Worm (Caenorhabditis elegans): ENCODE results near the gene cox-6A.
"Not testable (repeated sequence)": the region's sequence is repeated elsewhere in the genome, so short reads cannot be mapped to it uniquely, and the experiment has no call there.

Gene cox-6A

DNA sequence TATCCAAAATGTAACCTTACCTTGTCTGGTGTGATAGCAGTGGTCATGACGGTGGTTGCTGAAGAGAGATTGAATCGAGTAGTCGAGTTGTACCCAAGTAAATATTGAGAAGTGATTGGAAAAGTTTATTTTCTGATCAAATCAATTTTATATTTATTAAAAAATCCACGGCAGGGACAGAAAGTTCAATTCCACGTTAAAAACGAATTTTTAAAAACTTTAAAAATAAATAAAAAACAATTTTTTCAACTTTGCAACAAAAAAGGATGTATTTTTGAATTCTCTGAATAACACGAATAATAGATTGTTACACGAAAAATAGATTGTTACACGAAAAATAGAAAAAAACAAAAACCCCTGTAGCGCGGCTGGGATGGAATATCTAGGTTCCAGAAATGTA, 25.8 kb upstream of the cox-6A start, which contains the start of gene C45G9.9:
C45G9.9 (minus strand) TSS at position 101 of the 400 bp plus-strand sequence.
- not testable (repeated sequence) for TF ChIP-seq mab-9 (GFP tag; IDR thresholded peaks at IDR 0.05); nhr-90 (tag; optimal IDR thresholded peaks at IDR 0.05; ENCODE audit: poor library complexity); nhr-77 (tag; optimal IDR thresholded peaks at IDR 0.05)

DNA sequence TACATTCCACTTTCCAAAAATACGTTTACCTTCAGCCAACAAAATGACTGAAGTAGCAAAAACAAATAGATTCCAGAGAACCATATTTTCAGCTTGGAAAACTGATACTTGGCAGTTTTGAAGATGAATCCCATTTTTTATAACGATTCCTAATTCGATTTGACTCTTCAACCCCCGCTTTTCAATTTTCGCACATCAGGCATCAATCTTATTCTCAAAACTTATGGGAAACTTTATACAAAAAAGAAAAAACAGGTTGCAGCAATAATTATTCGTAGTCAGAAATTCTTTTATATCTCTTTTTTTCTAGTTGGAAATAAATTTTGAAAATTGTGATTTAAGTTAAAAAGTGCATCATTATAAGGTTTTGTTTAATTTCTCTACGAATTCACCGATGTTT, 19.7 kb upstream of the cox-6A start, which contains the start of gene C45G9.10:
C45G9.10 (minus strand) TSS at position 101 of the 400 bp plus-strand sequence.
- TF ChIP-seq vab-15 (tag; optimal IDR thresholded peaks at IDR 0.05) = no peak
- no peak for TF ChIP-seq ceh-90 (tag; optimal IDR thresholded peaks at IDR 0.05)
- no peak for TF ChIP-seq sox-4 (tag; optimal IDR thresholded peaks at IDR 0.05)
- TF ChIP-seq blmp-1 (tag; optimal IDR thresholded peaks at IDR 0.05) = no peak
- no peak for TF ChIP-seq fkh-8 (tag; optimal IDR thresholded peaks at IDR 0.05)
- TF ChIP-seq alr-1 (tag; optimal IDR thresholded peaks at IDR 0.05; ENCODE audit: borderline replicate concordance) = no peak
- TF ChIP-seq lir-3 (tag; optimal IDR thresholded peaks at IDR 0.05; ENCODE audit: poor library complexity) = no peak
- no peak for TF ChIP-seq unc-30 (tag; optimal IDR thresholded peaks at IDR 0.05)
- TF ChIP-seq dpl-1 (GFP tag; optimal IDR thresholded peaks at IDR 0.05) = no peak
- TF ChIP-seq tlp-1 (tag; optimal IDR thresholded peaks at IDR 0.05) = no peak
- TF ChIP-seq nhr-84 (tag; optimal IDR thresholded peaks at IDR 0.05) = no peak

DNA sequence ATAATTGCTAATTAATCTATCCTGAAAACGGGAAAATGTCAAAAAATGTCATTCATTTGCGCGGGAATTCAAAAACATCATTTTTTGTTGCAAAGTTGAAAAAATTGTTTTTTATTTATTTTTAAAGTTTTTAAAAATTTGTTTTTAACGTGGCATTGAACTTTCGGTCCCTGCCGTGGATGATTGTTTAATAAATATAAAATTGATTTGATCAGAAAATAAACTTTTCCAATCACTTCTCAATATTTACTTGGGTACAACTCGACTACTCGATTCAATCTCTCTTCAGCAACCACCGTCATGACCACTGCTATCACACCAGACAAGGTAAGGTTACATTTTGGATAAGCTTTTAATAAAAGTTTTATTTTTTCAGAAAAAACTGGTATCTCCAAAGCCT, 19.1 kb upstream of the cox-6A start, which contains the start of gene C45G9.4:
C45G9.4 (plus strand) TSS at position 301 of the 400 bp plus-strand sequence.
- not testable (repeated sequence) for TF ChIP-seq nhr-90 (tag; optimal IDR thresholded peaks at IDR 0.05; ENCODE audit: poor library complexity); rnt-1 (tag; optimal IDR thresholded peaks at IDR 0.05); tlp-1 (tag; optimal IDR thresholded peaks at IDR 0.05)

DNA sequence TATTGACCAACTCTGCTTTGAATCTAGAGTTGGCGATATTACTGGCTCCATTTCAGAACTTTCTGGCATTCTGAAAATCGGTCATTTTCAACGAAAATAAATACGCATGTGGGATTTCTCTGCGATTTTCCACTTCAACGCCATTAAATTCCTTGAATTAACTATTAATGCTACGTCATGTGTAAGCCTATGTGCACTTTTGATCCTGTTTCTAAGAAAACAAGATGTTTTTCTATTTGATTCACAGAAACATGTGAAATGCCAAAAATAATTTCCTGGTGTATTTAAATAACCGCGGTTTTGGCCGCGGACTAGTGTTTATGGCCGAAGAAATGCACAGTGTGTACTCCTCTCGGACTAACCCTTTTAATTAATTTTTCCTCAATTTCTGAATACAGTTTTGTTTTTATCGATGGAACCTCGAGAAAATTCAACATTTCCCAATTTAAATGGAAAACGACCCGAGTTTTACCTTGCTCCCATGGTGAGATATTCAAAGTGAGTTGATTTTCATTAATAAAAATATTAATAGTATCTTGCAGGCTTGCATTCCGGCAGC, 12.8 kb upstream of the cox-6A start, which contains the start of the genes C45G9.11 and C45G9.2:
C45G9.11 (minus strand) TSS at position 51 of the 559 bp plus-strand sequence.
C45G9.2 (plus strand) TSS at position 392 of the 559 bp plus-strand sequence.
- TF ChIP-seq fkh-4 (tag; optimal IDR thresholded peaks at IDR 0.05; ENCODE audit: borderline replicate concordance) (peak; percentile 93), vab-15 (tag; optimal IDR thresholded peaks at IDR 0.05) (peak; percentile 84), nhr-28 (tag; optimal IDR thresholded peaks at IDR 0.05) (no peak), rnt-1 (tag; optimal IDR thresholded peaks at IDR 0.05) (peak; percentile 98), unc-62 (GFP tag; optimal IDR thresholded peaks at IDR 0.05) (no peak), ceh-63 (GFP tag; optimal IDR thresholded peaks at IDR 0.05) (peak; percentile 79), C04F5.9 (tag; optimal IDR thresholded peaks at IDR 0.05) (peak; percentile 84), pqm-1 (tag; optimal IDR thresholded peaks at IDR 0.05) (no peak), grh-1 (GFP tag; IDR thresholded peaks at IDR 0.05) (peak; percentile 76), lir-3 (tag; optimal IDR thresholded peaks at IDR 0.05; ENCODE audit: poor library complexity) (peak; percentile 95), ets-5 (GFP tag; IDR thresholded peaks at IDR 0.05) (no peak), nhr-11 (tag; optimal IDR thresholded peaks at IDR 0.05) (no peak), elt-3 (tag; optimal IDR thresholded peaks at IDR 0.05) (peak in 2 of 6 experiments; percentile 22 to 48), xbp-1 (tag; optimal IDR thresholded peaks at IDR 0.05) (peak; percentile 85), jun-1 (tag; optimal IDR thresholded peaks at IDR 0.05) (no peak), lin-13 (GFP tag; optimal IDR thresholded peaks at IDR 0.05) (peak; percentile 54), nhr-85 (tag) (peak; percentile 95), swsn-7 (tag; optimal IDR thresholded peaks at IDR 0.05) (peak; percentile 78), lin-15B (tag; optimal IDR thresholded peaks at IDR 0.05) (peak; percentile 12), irx-1 (tag; optimal IDR thresholded peaks at IDR 0.05) (peak; percentile 95), lin-14 (GFP tag; optimal IDR thresholded peaks at IDR 0.05) (peak; percentile 78), zip-4 (GFP tag; optimal IDR thresholded peaks at IDR 0.05) (peak; percentile 18), lsy-2 (tag; optimal IDR thresholded peaks at IDR 0.05) (peak; percentile 78 to 85), sox-4 (tag; optimal IDR thresholded peaks at IDR 0.05) (peak; percentile 88), nhr-47 (tag; optimal IDR thresholded peaks at IDR 0.05) (peak; percentile 90), lin-35 (GFP tag; optimal IDR thresholded peaks at IDR 0.05) (peak; percentile 93 to 96), ztf-11 (tag; optimal IDR thresholded peaks at IDR 0.05) (peak in 1 of 2 experiments; percentile 92), ces-1 (GFP tag; optimal IDR thresholded peaks at IDR 0.05) (no peak), unc-98 (GFP tag; IDR thresholded peaks at IDR 0.05) (peak; percentile 85), ceh-88 (GFP tag; IDR thresholded peaks at IDR 0.05) (peak; percentile 40; the same call in 1 of the 2 replicates), nhr-237 (tag; optimal IDR thresholded peaks at IDR 0.05) (no peak), fkh-8 (tag; optimal IDR thresholded peaks at IDR 0.05) (peak; percentile 68), Y116A8C.19 (tag; optimal IDR thresholded peaks at IDR 0.05; ENCODE audit: borderline replicate concordance) (peak; percentile 79), pag-3 (tag; optimal IDR thresholded peaks at IDR 0.05; ENCODE audit: borderline replicate concordance, insufficient read depth) (no peak)

Data from whole organism, L1 larva.